Fruit fly (Drosophila melanogaster): Measurements from ENCODE around the gene Myb.

The Myb gene

DNA sequence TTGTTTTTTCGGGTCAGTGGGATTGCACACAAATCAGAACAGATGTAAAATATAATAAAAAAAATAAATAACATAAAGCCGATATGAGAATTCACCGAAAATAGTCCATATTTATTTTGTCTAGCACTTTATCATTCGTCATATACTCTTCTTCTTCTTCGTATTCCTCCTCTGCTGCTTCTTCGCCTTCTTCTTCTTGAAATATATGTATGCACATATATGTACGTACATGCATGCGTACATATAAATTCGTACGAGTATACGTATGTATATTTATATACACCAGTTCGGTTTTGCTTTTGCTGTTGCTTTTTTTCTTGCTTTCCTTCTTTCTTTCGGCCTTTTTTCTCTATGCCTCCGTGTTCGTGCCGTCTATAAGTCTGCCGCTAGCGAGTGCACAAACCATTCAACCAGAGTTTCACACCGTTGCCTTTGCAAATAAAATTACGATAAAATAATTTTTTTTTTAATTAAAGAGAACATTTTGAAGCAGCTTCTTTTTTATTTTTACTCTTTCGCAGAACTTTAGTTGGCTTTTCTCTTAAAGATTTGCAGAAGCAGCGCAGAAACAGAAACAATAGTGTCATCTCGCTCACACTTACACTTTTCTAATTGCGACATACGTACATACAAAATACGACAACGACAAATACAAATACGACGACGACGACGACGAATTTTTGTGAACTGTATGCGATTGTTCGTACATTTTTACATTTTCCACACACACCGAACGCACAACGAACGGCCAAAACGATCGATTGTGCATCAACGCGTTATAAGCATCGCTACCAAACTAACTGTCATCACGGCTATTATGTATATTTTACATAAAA is 29.0 kb upstream of the Myb start:
- TF ChIP-seq NC2α (GFP tag; optimal IDR thresholded peaks at IDR 0.05), result no peak
- no peak for TF ChIP-seq cwo (GFP tag; optimal IDR thresholded peaks at IDR 0.05)
- no peak for TF ChIP-seq Hr3 (GFP tag; optimal IDR thresholded peaks at IDR 0.05)
- no peak for TF ChIP-seq bowl (GFP tag; IDR thresholded peaks at IDR 0.05)
- no peak for TF ChIP-seq wek (GFP tag; optimal IDR thresholded peaks at IDR 0.05)
- TF ChIP-seq emc (GFP tag; optimal IDR thresholded peaks at IDR 0.05), result no peak
- no peak for TF ChIP-seq mam (GFP tag; optimal IDR thresholded peaks at IDR 0.05)
- TF ChIP-seq CG10209 (GFP tag; optimal IDR thresholded peaks at IDR 0.05), result no peak
- no peak for TF ChIP-seq CG8388 (GFP tag; optimal IDR thresholded peaks at IDR 0.05)
- TF ChIP-seq Blimp-1 (GFP tag; optimal IDR thresholded peaks at IDR 0.05), result no peak
- TF ChIP-seq CG14710 (tag; optimal IDR thresholded peaks at IDR 0.05), result peak; percentile 17
- peak; percentile 16; the same call in 1 of the 2 replicates for TF ChIP-seq Adf1 (GFP tag; IDR thresholded peaks at IDR 0.05)
- TF ChIP-seq CG15696 (tag; optimal IDR thresholded peaks at IDR 0.05), result no peak
- TF ChIP-seq gce (GFP tag; IDR thresholded peaks at IDR 0.05), result no peak
- no peak for TF ChIP-seq TFAM (GFP tag; optimal IDR thresholded peaks at IDR 0.05)
- TF ChIP-seq CG12155 (GFP tag; optimal IDR thresholded peaks at IDR 0.05), result no peak
- TF ChIP-seq ash1 (GFP tag; optimal IDR thresholded peaks at IDR 0.05), result no peak
- no peak for TF ChIP-seq E2f1 (GFP tag; IDR thresholded peaks at IDR 0.05)
- TF ChIP-seq CG6683 (GFP tag; optimal IDR thresholded peaks at IDR 0.05), result no peak
- no peak for TF ChIP-seq Eip74EF (GFP tag; optimal IDR thresholded peaks at IDR 0.05)
- no peak for TF ChIP-seq dysf (GFP tag; IDR thresholded peaks at IDR 0.05)
- no peak for TF ChIP-seq schlank (tag; optimal IDR thresholded peaks at IDR 0.05)
- no peak for TF ChIP-seq CG17568 (GFP tag; optimal IDR thresholded peaks at IDR 0.05)
- no peak for TF ChIP-seq pan (optimal IDR thresholded peaks at IDR 0.05)
- no peak for TF ChIP-seq pan (GFP tag; optimal IDR thresholded peaks at IDR 0.05 in 1 of 2, IDR thresholded peaks at IDR 0.05 in 1 of 2)
- TF ChIP-seq CG34376 (GFP tag; optimal IDR thresholded peaks at IDR 0.05), result peak; percentile 89
- no peak for TF ChIP-seq CG3065 (GFP tag; optimal IDR thresholded peaks at IDR 0.05)
- no peak for TF ChIP-seq CG12219 (GFP tag; optimal IDR thresholded peaks at IDR 0.05)
- TF ChIP-seq al (GFP tag; IDR thresholded peaks at IDR 0.05), result no peak
- TF ChIP-seq CG15011 (GFP tag; optimal IDR thresholded peaks at IDR 0.05), result no peak
- TF ChIP-seq CHES-1-like (GFP tag; optimal IDR thresholded peaks at IDR 0.05), result no peak
- TF ChIP-seq Trl (optimal IDR thresholded peaks at IDR 0.05), result peak in 1 of 2 experiments; percentile 73
- no peak for TF ChIP-seq Trl (GFP tag; optimal IDR thresholded peaks at IDR 0.05)
- no peak for TF ChIP-seq CG9437 (GFP tag; optimal IDR thresholded peaks at IDR 0.05)
- peak; percentile 39; the same call in 1 of the 3 replicates for TF ChIP-seq CG34422 (GFP tag; IDR thresholded peaks at IDR 0.05)
- no peak for TF ChIP-seq Meics (GFP tag; optimal IDR thresholded peaks at IDR 0.05)
- no peak for TF ChIP-seq zfh1 (GFP tag; IDR thresholded peaks at IDR 0.05)
- TF ChIP-seq wor (GFP tag; IDR thresholded peaks at IDR 0.05), result no peak
- TF ChIP-seq Ada2b (GFP tag; IDR thresholded peaks at IDR 0.05), result no peak
- no peak for TF ChIP-seq Dfd (GFP tag; optimal IDR thresholded peaks at IDR 0.05)
- TF ChIP-seq stwl (tag; optimal IDR thresholded peaks at IDR 0.05), result no peak
- no peak for TF ChIP-seq tna (GFP tag; IDR thresholded peaks at IDR 0.05; ENCODE audit: partially characterized antibody)
- no peak for TF ChIP-seq Mrtf (GFP tag; IDR thresholded peaks at IDR 0.05)
- peak in 1 of 2 experiments; percentile 43 for TF ChIP-seq insv (GFP tag; optimal IDR thresholded peaks at IDR 0.05)
- no peak for TF ChIP-seq Dad (GFP tag; optimal IDR thresholded peaks at IDR 0.05)
- TF ChIP-seq CG1647 (GFP tag; optimal IDR thresholded peaks at IDR 0.05), result no peak
- TF ChIP-seq jing (GFP tag; optimal IDR thresholded peaks at IDR 0.05), result no peak
- TF ChIP-seq CG18764 (GFP tag; optimal IDR thresholded peaks at IDR 0.05), result no peak
- no peak for TF ChIP-seq CG11093 (GFP tag; IDR thresholded peaks at IDR 0.05)
- TF ChIP-seq CG13894 (tag; optimal IDR thresholded peaks at IDR 0.05), result no peak
